Worm (Caenorhabditis elegans): ENCODE measurements around the gene F32E10.9.

Gene F32E10.9

ce11 chrIV:7552958-7553553 is 10.7 kb downstream of the F32E10.9 start, which contains the start of gene dif-1:
TSS of gene dif-1 (minus strand) at chrIV:7553008.
- TF ChIP-seq med-1 (GFP tag; optimal IDR thresholded peaks at IDR 0.05; ENCODE audit: insufficient read depth) (no peak), tab-1 (GFP tag; IDR thresholded peaks at IDR 0.05) (no peak), cog-1 (tag; optimal IDR thresholded peaks at IDR 0.05) (no peak), ztf-23 (GFP tag; IDR thresholded peaks at IDR 0.05) (no peak), flt-1 (GFP tag; IDR thresholded peaks at IDR 0.05) (no peak), ztf-29 (GFP tag; IDR thresholded peaks at IDR 0.05) (no peak), ref-1 (GFP tag; conservative IDR thresholded peaks at IDR 0.05) (no peak), T22C8.4 (GFP tag; IDR thresholded peaks at IDR 0.05) (no peak), klf-2 (GFP tag; conservative IDR thresholded peaks at IDR 0.05) (no peak)

ce11 chrIV:7552100-7552499 is 11.7 kb downstream of the F32E10.9 start:
- no peak for TF ChIP-seq ref-1 (GFP tag; conservative IDR thresholded peaks at IDR 0.05)
- no peak for TF ChIP-seq med-1 (GFP tag; optimal IDR thresholded peaks at IDR 0.05; ENCODE audit: insufficient read depth)
- TF ChIP-seq ztf-29 (GFP tag; IDR thresholded peaks at IDR 0.05) = no peak
- no peak for TF ChIP-seq T22C8.4 (GFP tag; IDR thresholded peaks at IDR 0.05)
- TF ChIP-seq tab-1 (GFP tag; IDR thresholded peaks at IDR 0.05) = no peak
- no peak for TF ChIP-seq flt-1 (GFP tag; IDR thresholded peaks at IDR 0.05)
- no peak for TF ChIP-seq ztf-23 (GFP tag; IDR thresholded peaks at IDR 0.05)
- TF ChIP-seq cog-1 (tag; optimal IDR thresholded peaks at IDR 0.05) = no peak
- no peak for TF ChIP-seq klf-2 (GFP tag; conservative IDR thresholded peaks at IDR 0.05)

- TF ChIP-seq T22C8.4 (GFP tag; IDR thresholded peaks at IDR 0.05) (no peak), tab-1 (GFP tag; IDR thresholded peaks at IDR 0.05) (no peak), ref-1 (GFP tag; conservative IDR thresholded peaks at IDR 0.05) (no peak), ztf-29 (GFP tag; IDR thresholded peaks at IDR 0.05) (no peak), ztf-23 (GFP tag; IDR thresholded peaks at IDR 0.05) (no peak), flt-1 (GFP tag; IDR thresholded peaks at IDR 0.05) (no peak), cog-1 (tag; optimal IDR thresholded peaks at IDR 0.05) (no peak), klf-2 (GFP tag; conservative IDR thresholded peaks at IDR 0.05) (no peak), med-1 (GFP tag; optimal IDR thresholded peaks at IDR 0.05; ENCODE audit: insufficient read depth) (no peak)
Measured at ce11 chrIV:7551254-7551653, 12.5 kb downstream of the F32E10.9 start.

ce11 chrIV:7550445-7550844 is 13.3 kb downstream of the F32E10.9 start, which contains the start of gene pam-1:
TSS of gene pam-1 (minus strand) at chrIV:7550812.
- TF ChIP-seq cog-1 (tag; optimal IDR thresholded peaks at IDR 0.05) = no peak
- no peak for TF ChIP-seq ztf-29 (GFP tag; IDR thresholded peaks at IDR 0.05)
- TF ChIP-seq flt-1 (GFP tag; IDR thresholded peaks at IDR 0.05) = no peak
- TF ChIP-seq ref-1 (GFP tag; conservative IDR thresholded peaks at IDR 0.05) = no peak
- TF ChIP-seq klf-2 (GFP tag; conservative IDR thresholded peaks at IDR 0.05) = no peak
- no peak for TF ChIP-seq ztf-23 (GFP tag; IDR thresholded peaks at IDR 0.05)

- TF ChIP-seq ztf-29 (GFP tag; IDR thresholded peaks at IDR 0.05) (no peak), ztf-23 (GFP tag; IDR thresholded peaks at IDR 0.05) (no peak), med-1 (GFP tag; optimal IDR thresholded peaks at IDR 0.05; ENCODE audit: insufficient read depth) (no peak), cog-1 (tag; optimal IDR thresholded peaks at IDR 0.05) (no peak), tab-1 (GFP tag; IDR thresholded peaks at IDR 0.05) (no peak), ref-1 (GFP tag; conservative IDR thresholded peaks at IDR 0.05) (no peak), flt-1 (GFP tag; IDR thresholded peaks at IDR 0.05) (no peak), T22C8.4 (GFP tag; IDR thresholded peaks at IDR 0.05) (no peak)
Measured at ce11 chrIV:7549844-7550243, 13.9 kb downstream of the F32E10.9 start.

- TF ChIP-seq tab-1 (GFP tag; IDR thresholded peaks at IDR 0.05) (no peak), T22C8.4 (GFP tag; IDR thresholded peaks at IDR 0.05) (no peak), cog-1 (tag; optimal IDR thresholded peaks at IDR 0.05) (no peak), klf-2 (GFP tag; conservative IDR thresholded peaks at IDR 0.05) (no peak), flt-1 (GFP tag; IDR thresholded peaks at IDR 0.05) (no peak), ref-1 (GFP tag; conservative IDR thresholded peaks at IDR 0.05) (no peak), ztf-23 (GFP tag; IDR thresholded peaks at IDR 0.05) (no peak), ztf-29 (GFP tag; IDR thresholded peaks at IDR 0.05) (no peak), med-1 (GFP tag; optimal IDR thresholded peaks at IDR 0.05; ENCODE audit: insufficient read depth) (no peak)
Measured at ce11 chrIV:7547843-7548578, 15.7 kb downstream of the F32E10.9 start, which contains the start of the genes cdd-2 and oef-1. TSS of gene cdd-2 (minus strand) at chrIV:7547893. TSS of gene oef-1 (plus strand) at chrIV:7548417.

- TF ChIP-seq flt-1 (GFP tag; IDR thresholded peaks at IDR 0.05) = no peak
- TF ChIP-seq tab-1 (GFP tag; IDR thresholded peaks at IDR 0.05) = no peak
- no peak for TF ChIP-seq klf-2 (GFP tag; conservative IDR thresholded peaks at IDR 0.05)
- no peak for TF ChIP-seq ztf-23 (GFP tag; IDR thresholded peaks at IDR 0.05)
- no peak for TF ChIP-seq cog-1 (tag; optimal IDR thresholded peaks at IDR 0.05)
- TF ChIP-seq med-1 (GFP tag; optimal IDR thresholded peaks at IDR 0.05; ENCODE audit: insufficient read depth) = no peak
- no peak for TF ChIP-seq ref-1 (GFP tag; conservative IDR thresholded peaks at IDR 0.05)
- TF ChIP-seq ztf-29 (GFP tag; IDR thresholded peaks at IDR 0.05) = no peak
- no peak for TF ChIP-seq T22C8.4 (GFP tag; IDR thresholded peaks at IDR 0.05)
Measured at ce11 chrIV:7543662-7544061, 20.1 kb downstream of the F32E10.9 start.

- TF ChIP-seq ztf-23 (GFP tag; IDR thresholded peaks at IDR 0.05) (no peak), klf-2 (GFP tag; conservative IDR thresholded peaks at IDR 0.05) (no peak), tab-1 (GFP tag; IDR thresholded peaks at IDR 0.05) (no peak), med-1 (GFP tag; optimal IDR thresholded peaks at IDR 0.05; ENCODE audit: insufficient read depth) (no peak), ref-1 (GFP tag; conservative IDR thresholded peaks at IDR 0.05) (no peak), cog-1 (tag; optimal IDR thresholded peaks at IDR 0.05) (no peak), ztf-29 (GFP tag; IDR thresholded peaks at IDR 0.05) (no peak), T22C8.4 (GFP tag; IDR thresholded peaks at IDR 0.05) (no peak), flt-1 (GFP tag; IDR thresholded peaks at IDR 0.05) (no peak)
Measured at ce11 chrIV:7542485-7543001, 21.2 kb downstream of the F32E10.9 start, which contains the start of gene R05G6.10. TSS of gene R05G6.10 (minus strand) at chrIV:7542535.

- TF ChIP-seq flt-1 (GFP tag; IDR thresholded peaks at IDR 0.05) (no peak), ref-1 (GFP tag; conservative IDR thresholded peaks at IDR 0.05) (no peak), med-1 (GFP tag; optimal IDR thresholded peaks at IDR 0.05; ENCODE audit: insufficient read depth) (no peak), ztf-23 (GFP tag; IDR thresholded peaks at IDR 0.05) (no peak), T22C8.4 (GFP tag; IDR thresholded peaks at IDR 0.05) (no peak), cog-1 (tag; optimal IDR thresholded peaks at IDR 0.05) (no peak), tab-1 (GFP tag; IDR thresholded peaks at IDR 0.05) (no peak), klf-2 (GFP tag; conservative IDR thresholded peaks at IDR 0.05) (no peak), ztf-29 (GFP tag; IDR thresholded peaks at IDR 0.05) (no peak)
Measured at ce11 chrIV:7532360-7532759, 31.4 kb downstream of the F32E10.9 start, which contains the start of gene R05G6.1. TSS of gene R05G6.1 (plus strand) at chrIV:7532660.
